Worm (Caenorhabditis elegans): ENCODE data around the gene K09D9.3.

The K09D9.3 gene

ce11 chrV:4024777-4025176, 5.5 kb downstream of the K09D9.3 start, which contains the start of gene K09D9.1:
Gene K09D9.1, plus strand, starts transcription at chrV:4025047.
- TF ChIP-seq skn-1 (tag; optimal IDR thresholded peaks at IDR 0.05), result peak; percentile 53
- TF ChIP-seq elt-2 (tag; optimal IDR thresholded peaks at IDR 0.05), result peak; percentile 74
- TF ChIP-seq unc-130 (tag; optimal IDR thresholded peaks at IDR 0.05), result no peak
- TF ChIP-seq zip-4 (GFP tag; optimal IDR thresholded peaks at IDR 0.05), result peak; percentile 73

- TF ChIP-seq rnt-1 (tag; optimal IDR thresholded peaks at IDR 0.05), result peak; percentile 27
- TF ChIP-seq lin-35 (GFP tag; optimal IDR thresholded peaks at IDR 0.05), result peak in 1 of 2 experiments; percentile 11
- TF ChIP-seq egl-13 (tag; optimal IDR thresholded peaks at IDR 0.05), result no peak
- TF ChIP-seq unc-98 (GFP tag; IDR thresholded peaks at IDR 0.05), result no peak
- no peak for TF ChIP-seq C16A3.4 (tag; optimal IDR thresholded peaks at IDR 0.05)
- TF ChIP-seq efl-1 (optimal IDR thresholded peaks at IDR 0.05), result peak; percentile 19 to 26
- TF ChIP-seq efl-1 (GFP tag; optimal IDR thresholded peaks at IDR 0.05 in 1 of 2), result peak in 1 of 2 experiments; percentile 93
- TF ChIP-seq nhr-11 (tag; optimal IDR thresholded peaks at IDR 0.05), result no peak
- TF ChIP-seq nhr-84 (tag; optimal IDR thresholded peaks at IDR 0.05), result no peak
- TF ChIP-seq elt-2 (tag; optimal IDR thresholded peaks at IDR 0.05), result peak; percentile 12
- TF ChIP-seq aha-1 (tag; optimal IDR thresholded peaks at IDR 0.05), result no peak
- no peak for TF ChIP-seq nhr-76 (tag; optimal IDR thresholded peaks at IDR 0.05)
- TF ChIP-seq dpl-1 (GFP tag; optimal IDR thresholded peaks at IDR 0.05), result no peak
- TF ChIP-seq nhr-20 (tag; optimal IDR thresholded peaks at IDR 0.05), result peak; percentile 12
- TF ChIP-seq mep-1 (tag; optimal IDR thresholded peaks at IDR 0.05), result no peak
These were observed 10.3 kb downstream of the K09D9.3 start for ce11 chrV:4029627-4030026.

ce11 chrV:4031319-4031718, 12.0 kb downstream of the K09D9.3 start, which contains the start of gene cyp-35A4:
Gene cyp-35A4, plus strand, starts transcription at chrV:4031619.
- TF ChIP-seq lin-14 (GFP tag; optimal IDR thresholded peaks at IDR 0.05) (no peak), jun-1 (tag; optimal IDR thresholded peaks at IDR 0.05) (no peak), unc-98 (GFP tag; IDR thresholded peaks at IDR 0.05) (no peak), grh-1 (GFP tag; IDR thresholded peaks at IDR 0.05) (no peak), nhr-20 (tag; optimal IDR thresholded peaks at IDR 0.05) (no peak), lin-39 (tag; optimal IDR thresholded peaks at IDR 0.05) (no peak), lsy-2 (tag; optimal IDR thresholded peaks at IDR 0.05) (no peak), nhr-71 (tag; optimal IDR thresholded peaks at IDR 0.05) (no peak), skn-1 (tag; optimal IDR thresholded peaks at IDR 0.05) (no peak), ztf-4 (tag; optimal IDR thresholded peaks at IDR 0.05) (no peak), ets-5 (GFP tag; IDR thresholded peaks at IDR 0.05) (no peak), nhr-12 (tag; optimal IDR thresholded peaks at IDR 0.05) (no peak), blmp-1 (tag; optimal IDR thresholded peaks at IDR 0.05) (no peak), ceh-63 (GFP tag; optimal IDR thresholded peaks at IDR 0.05) (no peak), hlh-17 (GFP tag; optimal IDR thresholded peaks at IDR 0.05; ENCODE audit: borderline replicate concordance) (no peak), nhr-84 (tag; optimal IDR thresholded peaks at IDR 0.05) (no peak), tlp-1 (tag; optimal IDR thresholded peaks at IDR 0.05) (no peak)

ce11 chrV:4034303-4034702, 15.0 kb downstream of the K09D9.3 start, which contains the start of gene C49G7.7:
Gene C49G7.7, plus strand, starts transcription at chrV:4034476.
- TF ChIP-seq irx-1 (tag; optimal IDR thresholded peaks at IDR 0.05) (no peak), efl-1 (optimal IDR thresholded peaks at IDR 0.05) (no peak), efl-1 (GFP tag; optimal IDR thresholded peaks at IDR 0.05 in 1 of 2) (no peak), nhr-90 (tag; optimal IDR thresholded peaks at IDR 0.05; ENCODE audit: poor library complexity) (no peak), aly-2 (tag; optimal IDR thresholded peaks at IDR 0.05) (no peak), sptf-1 (tag; optimal IDR thresholded peaks at IDR 0.05) (no peak), ztf-4 (tag; optimal IDR thresholded peaks at IDR 0.05) (no peak), unc-30 (tag; optimal IDR thresholded peaks at IDR 0.05) (no peak), mdl-1 (tag; optimal IDR thresholded peaks at IDR 0.05) (no peak), pag-3 (tag; optimal IDR thresholded peaks at IDR 0.05; ENCODE audit: borderline replicate concordance, insufficient read depth) (no peak), jun-1 (tag; optimal IDR thresholded peaks at IDR 0.05) (no peak), unc-130 (tag; optimal IDR thresholded peaks at IDR 0.05) (no peak), zip-4 (GFP tag; optimal IDR thresholded peaks at IDR 0.05) (no peak), lir-3 (tag; optimal IDR thresholded peaks at IDR 0.05; ENCODE audit: poor library complexity) (no peak)

Data from whole organism, L1 larva.